Worm (Caenorhabditis elegans): ENCODE data around the gene C34B4.3.

ce11 chrV:13041666-13042065, 29.3 kb downstream of the C34B4.3 start, which contains the start of gene scyl-1:
- TF ChIP-seq blmp-1 (tag; optimal IDR thresholded peaks at IDR 0.05) (peak; percentile 19), ceh-43 (GFP tag; optimal IDR thresholded peaks at IDR 0.05) (no peak), nhr-12 (tag; optimal IDR thresholded peaks at IDR 0.05) (no peak), ham-2 (GFP tag; optimal IDR thresholded peaks at IDR 0.05) (no peak), nhr-237 (tag; optimal IDR thresholded peaks at IDR 0.05) (peak; percentile 52), snpc-4 (tag; optimal IDR thresholded peaks at IDR 0.05) (no peak), mab-5 (tag; optimal IDR thresholded peaks at IDR 0.05) (no peak), ztf-11 (tag; optimal IDR thresholded peaks at IDR 0.05) (peak; percentile 3)
